Worm (Caenorhabditis elegans): ENCODE data around the gene C23G10.10.

The C23G10.10 gene

ce11 chrIII:6213915-6214314, at the start of gene C23G10.10:
C23G10.10 (minus strand) TSS chrIII:6214015.
- TF ChIP-seq dao-5 (tag; optimal IDR thresholded peaks at IDR 0.05), result no peak
- TF ChIP-seq him-1 (tag; optimal IDR thresholded peaks at IDR 0.05), result no peak
- TF ChIP-seq W03F9.2 (tag; optimal IDR thresholded peaks at IDR 0.05), result no peak

DNA sequence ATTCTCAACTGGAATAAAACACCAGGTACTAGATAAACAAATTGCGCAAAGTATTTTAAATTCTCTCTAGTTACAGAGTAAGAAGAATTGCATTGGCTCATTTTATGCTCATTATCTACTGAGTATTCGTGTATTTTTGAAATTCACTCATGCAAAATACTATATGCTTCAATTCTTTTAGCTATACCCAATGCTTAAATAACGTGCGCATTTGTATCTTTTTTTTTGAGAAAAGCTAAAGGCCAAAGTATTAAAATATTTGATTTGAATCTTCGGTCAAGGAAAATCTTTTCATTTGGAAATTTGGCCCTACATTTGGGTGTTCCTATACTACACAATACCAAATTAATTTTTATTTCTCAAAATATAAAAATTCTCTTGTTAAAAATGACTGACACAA, 48.2 kb upstream of the C23G10.10 start, which contains the start of gene srg-4:
TSS of gene srg-4 (minus strand) at position 101 of the 400 bp plus-strand sequence.
- TF ChIP-seq dao-5 (tag; optimal IDR thresholded peaks at IDR 0.05) (no peak), W03F9.2 (tag; optimal IDR thresholded peaks at IDR 0.05) (no peak), him-1 (tag; optimal IDR thresholded peaks at IDR 0.05) (no peak)

- TF ChIP-seq W03F9.2 (tag; optimal IDR thresholded peaks at IDR 0.05) (no peak), dao-5 (tag; optimal IDR thresholded peaks at IDR 0.05) (no peak), him-1 (tag; optimal IDR thresholded peaks at IDR 0.05) (no peak)
Measured at ce11 chrIII:6260115-6260514, 46.3 kb upstream of the C23G10.10 start, which contains the start of gene srg-2. srg-2 (minus strand) TSS chrIII:6260215.

DNA sequence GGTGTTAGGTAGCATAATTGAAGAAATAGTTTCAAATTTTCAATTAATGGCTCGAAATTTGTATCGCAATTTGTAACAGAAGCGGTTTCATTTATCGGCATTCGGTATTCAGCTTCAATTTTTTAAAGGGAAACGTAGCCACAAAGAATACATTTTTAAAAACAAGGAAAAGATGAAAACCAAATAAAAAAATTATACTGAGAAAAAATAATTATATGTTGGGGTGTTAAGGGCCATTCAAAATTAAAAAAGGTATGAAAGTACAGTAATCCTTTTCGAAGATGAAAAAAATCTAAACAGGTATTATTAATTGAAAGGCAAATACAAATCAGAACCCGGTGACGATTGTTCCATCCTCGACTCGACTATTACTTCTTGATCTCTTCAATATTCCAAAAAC, 44.4 kb upstream of the C23G10.10 start, which contains the start of gene srg-1:
TSS of gene srg-1 (minus strand) at position 101 of the 400 bp plus-strand sequence.
- TF ChIP-seq him-1 (tag; optimal IDR thresholded peaks at IDR 0.05) (no peak), W03F9.2 (tag; optimal IDR thresholded peaks at IDR 0.05) (no peak), dao-5 (tag; optimal IDR thresholded peaks at IDR 0.05) (no peak)

DNA sequence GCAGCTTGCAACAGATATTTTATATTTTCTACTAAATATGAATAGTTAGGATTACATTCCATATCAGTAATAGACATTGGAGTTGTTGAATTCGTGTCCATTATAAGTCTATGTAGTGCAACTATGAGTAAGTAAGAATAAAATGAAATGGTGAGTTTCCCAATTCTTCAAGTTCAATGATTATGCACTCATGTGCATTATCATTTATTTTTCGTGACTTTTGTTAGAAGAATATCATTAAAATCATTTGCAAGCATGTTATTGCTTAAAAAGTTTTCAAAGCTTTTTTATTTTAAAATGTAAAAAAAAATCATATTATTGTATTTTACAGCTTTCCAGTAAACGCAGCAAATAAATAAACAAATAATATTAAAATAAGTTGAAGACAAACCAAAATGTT, 42.9 kb upstream of the C23G10.10 start, which contains the start of gene srg-9:
TSS of gene srg-9 (minus strand) at position 101 of the 400 bp plus-strand sequence.
- no peak for TF ChIP-seq W03F9.2 (tag; optimal IDR thresholded peaks at IDR 0.05)
- TF ChIP-seq him-1 (tag; optimal IDR thresholded peaks at IDR 0.05), result no peak
- no peak for TF ChIP-seq dao-5 (tag; optimal IDR thresholded peaks at IDR 0.05)

DNA sequence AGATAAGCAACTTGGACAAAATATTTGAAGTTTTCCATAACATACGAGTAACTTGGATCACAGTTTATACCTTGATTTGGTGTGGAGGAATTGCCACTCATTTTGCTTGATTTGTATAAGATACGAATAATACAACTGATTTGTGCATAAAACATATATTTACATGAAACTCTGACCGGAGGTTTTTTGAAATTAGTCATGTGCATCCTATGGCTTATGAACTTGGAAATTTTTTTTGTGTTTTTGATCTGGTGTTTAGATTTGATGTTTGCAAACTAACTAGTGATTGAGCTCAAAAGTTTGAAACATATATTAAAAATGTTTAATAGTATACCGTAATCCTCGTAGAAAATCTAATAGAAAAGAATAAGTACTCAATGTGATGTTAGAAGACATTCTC, 40.9 kb upstream of the C23G10.10 start, which contains the start of gene srg-8:
TSS of gene srg-8 (minus strand) at position 101 of the 400 bp plus-strand sequence.
- TF ChIP-seq him-1 (tag; optimal IDR thresholded peaks at IDR 0.05) (no peak), dao-5 (tag; optimal IDR thresholded peaks at IDR 0.05) (no peak), W03F9.2 (tag; optimal IDR thresholded peaks at IDR 0.05) (no peak)

DNA sequence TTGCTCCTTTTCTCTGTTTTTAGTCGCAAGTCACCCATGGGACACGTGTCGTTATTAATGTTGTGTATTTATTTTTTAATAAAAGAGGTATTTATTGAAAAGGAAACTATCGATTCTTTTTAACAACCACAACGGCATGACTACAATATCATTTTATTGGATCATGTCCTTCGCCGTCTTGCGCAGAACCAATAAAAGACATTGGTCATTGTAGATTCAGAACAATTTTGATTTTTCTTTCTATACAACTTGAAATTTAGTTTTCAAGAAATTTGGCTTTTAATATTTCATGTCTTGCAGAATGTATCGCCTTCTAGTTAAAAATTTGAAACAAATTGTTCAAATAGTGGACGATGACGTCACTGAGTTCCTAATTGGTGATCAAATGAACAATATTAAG, 37.7 kb upstream of the C23G10.10 start, which contains the start of gene amdh-1:
TSS of gene amdh-1 (plus strand) at position 301 of the 400 bp plus-strand sequence.
- TF ChIP-seq him-1 (tag; optimal IDR thresholded peaks at IDR 0.05) (no peak), W03F9.2 (tag; optimal IDR thresholded peaks at IDR 0.05) (no peak), dao-5 (tag; optimal IDR thresholded peaks at IDR 0.05) (no peak)

DNA sequence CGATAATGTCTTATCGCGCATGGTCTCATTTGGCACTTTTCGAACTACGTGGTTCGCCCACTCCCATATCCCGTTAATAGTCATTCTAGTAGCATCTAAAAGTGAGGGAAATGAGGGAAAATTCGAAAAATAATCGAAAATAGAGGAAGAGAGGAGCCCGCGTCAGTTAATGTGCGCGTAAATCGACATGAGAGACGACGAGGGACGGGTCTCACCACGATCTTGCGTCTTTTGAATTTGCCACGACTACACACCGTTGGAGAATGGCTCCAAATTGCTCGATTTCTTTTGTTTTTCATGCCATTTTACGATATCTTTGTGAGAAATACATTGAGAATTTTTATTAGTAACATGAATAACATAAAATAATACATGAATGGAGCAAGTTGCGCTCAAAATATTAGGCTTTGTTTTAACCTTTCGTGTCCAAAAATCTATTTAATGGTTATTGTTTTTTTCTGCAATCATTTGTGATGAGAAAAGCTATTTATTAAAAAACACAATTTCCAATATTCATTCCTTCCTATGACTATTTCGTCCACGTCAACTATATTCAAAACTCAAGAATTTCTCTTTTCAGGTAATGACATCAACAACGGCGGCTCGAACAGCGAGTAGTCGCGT, 34.4 kb upstream of the C23G10.10 start, which contains the start of the genes gen-1 and stt-3:
TSS of gene gen-1 (minus strand) at position 95 of the 624 bp plus-strand sequence.
TSS of gene stt-3 (plus strand) at position 574 of the 624 bp plus-strand sequence.
- TF ChIP-seq dao-5 (tag; optimal IDR thresholded peaks at IDR 0.05) (no peak), W03F9.2 (tag; optimal IDR thresholded peaks at IDR 0.05) (no peak), him-1 (tag; optimal IDR thresholded peaks at IDR 0.05) (no peak)

ce11 chrIII:6245728-6246127, 31.9 kb upstream of the C23G10.10 start, which contains the start of gene bcas-2:
bcas-2 (minus strand) TSS chrIII:6245828.
- no peak for TF ChIP-seq W03F9.2 (tag; optimal IDR thresholded peaks at IDR 0.05)
- no peak for TF ChIP-seq him-1 (tag; optimal IDR thresholded peaks at IDR 0.05)
- no peak for TF ChIP-seq dao-5 (tag; optimal IDR thresholded peaks at IDR 0.05)

DNA sequence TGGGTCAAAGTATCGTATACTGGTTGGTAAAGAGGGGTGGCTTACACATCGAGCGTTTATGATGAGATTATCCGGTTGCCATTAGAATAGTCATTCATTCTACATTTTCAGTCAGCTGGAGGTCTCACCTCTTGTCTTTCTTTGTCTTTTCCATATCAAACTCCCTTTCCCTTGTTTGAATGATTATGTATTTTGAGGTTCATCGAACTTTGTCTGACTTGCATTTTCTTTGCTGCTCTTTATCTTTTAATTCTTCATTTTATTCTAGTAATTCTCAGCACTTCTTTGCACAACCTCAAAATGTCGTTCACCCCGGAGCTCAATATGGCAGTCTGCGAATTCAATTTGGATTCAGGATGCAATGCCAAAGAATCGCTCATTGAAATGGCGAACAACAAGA, 26.7 kb upstream of the C23G10.10 start, which contains the start of gene T12A2.3:
TSS of gene T12A2.3 (plus strand) at position 301 of the 400 bp plus-strand sequence.
- TF ChIP-seq W03F9.2 (tag; optimal IDR thresholded peaks at IDR 0.05) (no peak), him-1 (tag; optimal IDR thresholded peaks at IDR 0.05) (no peak)

ce11 chrIII:6236649-6237048, 22.8 kb upstream of the C23G10.10 start, which contains the start of gene T12A2.21:
T12A2.21 (minus strand) TSS chrIII:6236749.
- TF ChIP-seq W03F9.2 (tag; optimal IDR thresholded peaks at IDR 0.05) (no peak), dao-5 (tag; optimal IDR thresholded peaks at IDR 0.05) (no peak), him-1 (tag; optimal IDR thresholded peaks at IDR 0.05) (no peak)

DNA sequence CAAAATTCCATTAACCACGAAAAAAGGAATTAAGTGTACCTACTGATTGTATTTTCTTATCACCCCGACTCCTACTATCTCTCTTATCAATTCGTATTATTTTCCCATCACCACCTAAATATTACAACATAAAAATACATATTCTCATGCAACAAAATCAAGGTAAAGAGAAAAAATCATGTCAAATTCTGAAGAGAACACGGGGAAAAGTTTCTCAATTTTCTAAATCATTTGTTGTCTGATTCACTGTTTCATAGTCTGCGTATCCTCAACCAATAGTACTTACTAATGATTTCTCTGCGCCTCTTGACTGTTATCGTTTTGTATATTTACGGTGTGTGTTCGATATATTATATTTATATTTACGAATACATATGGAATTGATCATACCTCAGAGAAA, 18.1 kb upstream of the C23G10.10 start:
- TF ChIP-seq him-1 (tag; optimal IDR thresholded peaks at IDR 0.05), result no peak
- TF ChIP-seq W03F9.2 (tag; optimal IDR thresholded peaks at IDR 0.05), result no peak
- no peak for TF ChIP-seq dao-5 (tag; optimal IDR thresholded peaks at IDR 0.05)

DNA sequence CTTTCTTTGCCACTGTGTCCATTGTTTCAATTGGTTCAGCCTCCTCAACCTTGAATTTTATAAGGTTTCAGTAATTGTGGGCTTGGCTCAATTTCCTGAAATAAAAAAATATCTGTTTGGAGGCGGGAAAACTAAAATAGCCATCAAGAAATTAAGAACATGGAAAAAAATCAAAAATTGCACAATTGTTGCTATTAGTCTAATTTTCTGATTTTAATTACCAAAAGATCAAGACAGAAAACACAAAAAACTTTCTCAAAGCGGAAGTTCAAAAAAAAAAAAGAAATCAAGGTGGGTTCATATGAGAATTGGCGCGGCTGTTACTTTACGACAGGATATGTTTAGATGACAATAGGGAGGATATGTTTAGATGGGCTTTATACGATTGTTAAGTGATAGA, 17.1 kb upstream of the C23G10.10 start, which contains the start of gene esyt-2:
TSS of gene esyt-2 (minus strand) at position 101 of the 400 bp plus-strand sequence.
- TF ChIP-seq dao-5 (tag; optimal IDR thresholded peaks at IDR 0.05) (no peak), W03F9.2 (tag; optimal IDR thresholded peaks at IDR 0.05) (no peak), him-1 (tag; optimal IDR thresholded peaks at IDR 0.05) (no peak)

DNA sequence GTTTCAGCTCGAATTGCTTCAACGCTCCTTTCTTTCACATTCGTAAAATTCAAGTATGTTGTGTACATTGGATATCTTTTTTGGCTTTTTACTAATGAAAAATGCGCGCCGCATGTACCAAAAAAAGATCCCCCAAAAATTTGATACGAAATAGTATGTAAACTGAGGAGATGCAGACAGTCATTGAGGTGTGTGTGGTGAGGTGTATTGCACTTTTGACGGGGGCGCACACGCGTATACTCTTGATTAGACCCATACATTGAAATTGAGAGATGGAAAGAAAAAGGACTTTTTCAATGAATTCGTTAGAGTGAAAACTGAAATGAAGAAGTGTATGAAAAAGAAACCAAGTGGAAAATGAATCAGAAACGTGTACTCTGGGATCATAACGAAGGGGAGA, 7.6 kb upstream of the C23G10.10 start:
- no peak for TF ChIP-seq him-1 (tag; optimal IDR thresholded peaks at IDR 0.05)
- TF ChIP-seq dao-5 (tag; optimal IDR thresholded peaks at IDR 0.05), result no peak
- TF ChIP-seq W03F9.2 (tag; optimal IDR thresholded peaks at IDR 0.05), result no peak

All from whole organism, L4/young adult.